Fruit fly (Drosophila melanogaster) whole organism, prepupa: Measurements from ENCODE around the gene PAN3.
A peak's percentile ranks its signal among the peaks of the same experiment; 100 is the strongest.

Source experiments
- Blimp-1 ChIP-seq: fragments of 200-800 bp; sonication (Bioruptor generic); optimal IDR thresholded peaks from 3 replicates; lab custom pipeline; 2017; ENCODE audit warnings: missing biosample characterization, missing genetic modification characterization, mild to moderate bottlenecking, moderate library complexity, missing genetic modification reagents
- CG10631 ChIP-seq: fragments of 200-800 bp; sonication (Bioruptor generic); optimal IDR thresholded peaks from 2 replicates; lab custom pipeline; 2016; ENCODE audit warnings: missing biosample characterization, missing genetic modification characterization
- CG11294 ChIP-seq: fragments of 200-800 bp; sonication (Bioruptor generic); IDR thresholded peaks from 2 replicates; pipeline ENCODE4 v1.3.6; 2022; ENCODE audit warnings: missing biosample characterization, missing genetic modification characterization
- CG15336 ChIP-seq: fragments of 200-800 bp; sonication (Bioruptor generic); IDR thresholded peaks from 2 replicates; pipeline ENCODE4 v1.3.6; 2022; ENCODE audit warnings: missing biosample characterization, missing genetic modification characterization
- CG3032 ChIP-seq: fragments of 200-800 bp; optimal IDR thresholded peaks from 2 replicates; lab custom pipeline; 2019; ENCODE audit warnings: missing biosample characterization, mild to moderate bottlenecking, missing genetic modification characterization, moderate library complexity
- CG32006 ChIP-seq: fragments of 200-800 bp; sonication (Bioruptor generic); optimal IDR thresholded peaks from 3 replicates; lab custom pipeline; 2017; ENCODE audit warnings: missing biosample characterization, mild to moderate bottlenecking, missing genetic modification characterization
- CG34406 ChIP-seq: fragments of 200-800 bp; sonication (Bioruptor generic); optimal IDR thresholded peaks from 3 replicates; lab custom pipeline; 2016; ENCODE audit warnings: missing biosample characterization, missing genetic modification characterization
- CG3919 ChIP-seq: fragments of 200-800 bp; sonication (Bioruptor generic); optimal IDR thresholded peaks from 3 replicates; lab custom pipeline; 2016; ENCODE audit warnings: missing biosample characterization, missing genetic modification characterization
- CG4318 ChIP-seq: fragments of 200-800 bp; sonication (Bioruptor generic); optimal IDR thresholded peaks from 3 replicates; lab custom pipeline; 2017; ENCODE audit warnings: missing biosample characterization, mild to moderate bottlenecking, missing genetic modification characterization
- CG6163 ChIP-seq: fragments of 200-800 bp; sonication (Bioruptor generic); IDR thresholded peaks from 3 replicates; pipeline ENCODE4 v1.3.6; 2022; ENCODE audit warnings: missing biosample characterization, missing genetic modification characterization
- CG6276 ChIP-seq: fragments of 200-800 bp; sonication (Bioruptor generic); optimal IDR thresholded peaks from 2 replicates; lab custom pipeline; 2017; ENCODE audit warnings: missing biosample characterization, mild to moderate bottlenecking, missing genetic modification characterization
- CG6854 ChIP-seq: fragments of 200-800 bp; sonication (Bioruptor generic); optimal IDR thresholded peaks from 2 replicates; lab custom pipeline; 2017; ENCODE audit warnings: missing biosample characterization, mild to moderate bottlenecking, missing genetic modification characterization
- CG7368 ChIP-seq: fragments of 200-800 bp; sonication (Bioruptor generic); optimal IDR thresholded peaks from 3 replicates; lab custom pipeline; 2016; ENCODE audit warnings: missing biosample characterization, missing genetic modification characterization
- CG8119 ChIP-seq: fragments of 200-800 bp; sonication (Bioruptor generic); IDR thresholded peaks from 3 replicates; pipeline ENCODE4 v1.3.6; 2022; ENCODE audit warnings: missing biosample characterization, missing genetic modification characterization
- CG8319 ChIP-seq: fragments of 200-800 bp; sonication (Bioruptor generic); optimal IDR thresholded peaks from 3 replicates; lab custom pipeline; 2016; ENCODE audit warnings: missing biosample characterization, missing genetic modification characterization
- Eip75B ChIP-seq: fragments of 200-800 bp; sonication (Bioruptor generic); optimal IDR thresholded peaks from 3 replicates; lab custom pipeline; 2016; ENCODE audit warnings: missing biosample characterization, missing genetic modification characterization
- Eip78C ChIP-seq: fragments of 200-800 bp; sonication (Bioruptor generic); peaks from one replicate; lab custom pipeline; 2016; ENCODE audit warnings: missing biosample characterization, missing genetic modification characterization
- Eip93F ChIP-seq: fragments of 200-800 bp; sonication (Bioruptor generic); optimal IDR thresholded peaks from 2 replicates; lab custom pipeline; 2016; ENCODE audit warnings: missing biosample characterization, mild to moderate bottlenecking, missing genetic modification characterization
- Ets96B ChIP-seq: fragments of 200-800 bp; optimal IDR thresholded peaks from 2 replicates; lab custom pipeline; 2019; ENCODE audit warnings: missing biosample characterization, mild to moderate bottlenecking, missing genetic modification characterization, moderate library complexity
- Hr38 ChIP-seq: sonication (Bioruptor generic); optimal IDR thresholded peaks from 2 replicates; lab custom pipeline; 2016; ENCODE audit warnings: missing biosample characterization, missing genetic modification characterization
- Hr39 ChIP-seq: fragments of 200-800 bp; sonication (Bioruptor generic); optimal IDR thresholded peaks from 2 replicates; lab custom pipeline; 2016; ENCODE audit warnings: missing biosample characterization, missing genetic modification characterization
- Hr4 ChIP-seq: fragments of 200-800 bp; sonication (Bioruptor generic); optimal IDR thresholded peaks from 3 replicates; lab custom pipeline; 2016; ENCODE audit warnings: missing biosample characterization, missing genetic modification characterization
- Sox102F ChIP-seq: fragments of 200-800 bp; sonication (Bioruptor generic); optimal IDR thresholded peaks from 2 replicates; lab custom pipeline; 2016; ENCODE audit warnings: missing biosample characterization, mild to moderate bottlenecking, missing genetic modification characterization
- Sox14 ChIP-seq: fragments of 200-800 bp; sonication (Bioruptor generic); optimal IDR thresholded peaks from 3 replicates; lab custom pipeline; 2016; ENCODE audit warnings: missing biosample characterization, missing genetic modification characterization
- Sox15 ChIP-seq: fragments of 200-800 bp; sonication (Bioruptor generic); optimal IDR thresholded peaks from 3 replicates; lab custom pipeline; 2016; ENCODE audit warnings: missing biosample characterization, missing genetic modification characterization
- achi ChIP-seq: fragments of 200-800 bp; sonication (Bioruptor generic); optimal IDR thresholded peaks from 3 replicates; lab custom pipeline; 2016; ENCODE audit warnings: missing biosample characterization, missing genetic modification characterization
- acj6 ChIP-seq: fragments of 200-800 bp; sonication (Bioruptor generic); optimal IDR thresholded peaks from 3 replicates; lab custom pipeline; 2016; ENCODE audit warnings: missing biosample characterization, missing genetic modification characterization
- dsx ChIP-seq: fragments of 200-800 bp; optimal IDR thresholded peaks from 3 replicates; lab custom pipeline; 2019; ENCODE audit warnings: missing biosample characterization, mild to moderate bottlenecking, missing genetic modification characterization, moderate library complexity; ENCODE audit not compliant: poor library complexity, severe bottlenecking
- eg ChIP-seq: fragments of 200-800 bp; sonication (Bioruptor generic); IDR thresholded peaks from 3 replicates; pipeline ENCODE4 v1.3.6; 2022; ENCODE audit warnings: missing biosample characterization, missing genetic modification characterization
- esn ChIP-seq: fragments of 200-800 bp; sonication (Bioruptor generic); optimal IDR thresholded peaks from 2 replicates; lab custom pipeline; 2016; ENCODE audit warnings: missing biosample characterization, mild to moderate bottlenecking, missing genetic modification characterization, moderate library complexity
- fd59A ChIP-seq: fragments of 200-800 bp; sonication (Bioruptor generic); optimal IDR thresholded peaks from 2 replicates; lab custom pipeline; 2017; ENCODE audit warnings: missing biosample characterization, mild to moderate bottlenecking, missing genetic modification characterization, missing genetic modification reagents
- fd85E ChIP-seq: fragments of 200-800 bp; sonication (Bioruptor generic); optimal IDR thresholded peaks from 3 replicates; lab custom pipeline; 2016; ENCODE audit warnings: missing biosample characterization, missing genetic modification characterization
- fkh ChIP-seq: fragments of 200-800 bp; sonication (Bioruptor generic); optimal IDR thresholded peaks from 3 replicates; lab custom pipeline; 2017; ENCODE audit warnings: missing biosample characterization, mild to moderate bottlenecking, missing genetic modification characterization, moderate library complexity
- lz ChIP-seq: fragments of 200-800 bp; sonication (Bioruptor generic); optimal IDR thresholded peaks from 3 replicates; lab custom pipeline; 2016; ENCODE audit warnings: missing biosample characterization, missing genetic modification characterization
- pdm3 ChIP-seq: fragments of 200-800 bp; sonication (Bioruptor generic); optimal IDR thresholded peaks from 3 replicates; lab custom pipeline; 2016; ENCODE audit warnings: missing biosample characterization, missing genetic modification characterization
- ss ChIP-seq, 2 experiments: fragments of 200-800 bp; sonication (Bioruptor generic); optimal IDR thresholded peaks; 2 replicates in 1 of 2; 3 replicates in 1 of 2; lab custom pipeline; 2017 to 2018; ENCODE audit warnings: mild to moderate bottlenecking in 2 of 2, missing biosample characterization in 2 of 2, missing genetic modification characterization in 2 of 2, moderate library complexity in 1 of 2
- topi ChIP-seq: fragments of 200-800 bp; sonication (Bioruptor generic); optimal IDR thresholded peaks from 3 replicates; lab custom pipeline; 2016; ENCODE audit warnings: missing biosample characterization, missing genetic modification characterization
- vri ChIP-seq: fragments of 200-800 bp; sonication (Bioruptor generic); optimal IDR thresholded peaks from 3 replicates; lab custom pipeline; 2016; ENCODE audit warnings: missing biosample characterization, mild to moderate bottlenecking, missing genetic modification characterization

PAN3 gene

dm6 chr3L:3046325-3047156 is 24.4 kb upstream of the PAN3 start, which contains the start of the genes scramb2 and Sk2 (continued):
- TF ChIP-seq CG4318 (peak; percentile 93), CG32006 (GFP tag; lab: Kevin White, UChicago) (peak; percentile 97), CG6854 (GFP tag; lab: Kevin White, UChicago) (peak; percentile 92), CG6276 (GFP tag; lab: Kevin White, UChicago) (peak; percentile 98), fd85E (GFP tag; lab: Kevin White, UChicago) (peak; percentile 84), CG8119 (GFP tag; lab: Robert Waterston, UW) (peak; percentile 98), lz (peak; percentile 94), Hr38 (peak; percentile 51), CG7368 (GFP tag; lab: Kevin White, UChicago) (peak; percentile 92), vri (GFP tag; lab: Kevin White, UChicago) (peak; percentile 91), Eip75B (peak; percentile 94), CG15336 (GFP tag; lab: Robert Waterston, UW) (peak; percentile 98), topi (peak; percentile 95), Hr39 (GFP tag; lab: Kevin White, UChicago) (peak; percentile 92), fkh (GFP tag; lab: Kevin White, UChicago) (peak; percentile 65), acj6 (GFP tag; lab: Kevin White, UChicago) (peak; percentile 96), CG6163 (peak; percentile 98)
- TF ChIP-seq, all 60 proteins: peak for 60

dm6 chr3L:3048647-3049046 is 22.3 kb upstream of the PAN3 start:
- TF ChIP-seq CG7368 (GFP tag; lab: Kevin White, UChicago) = no peak
- no peak for TF ChIP-seq CG15336 (GFP tag; lab: Robert Waterston, UW)
- TF ChIP-seq topi = no peak
- no peak for TF ChIP-seq Hr4
- no peak for TF ChIP-seq CG32006 (GFP tag; lab: Kevin White, UChicago)
- no peak for TF ChIP-seq Sox15 (GFP tag; lab: Kevin White, UChicago)
- no peak for TF ChIP-seq ss (GFP tag; optimal IDR thresholded peaks at IDR 0.05; lab: Kevin White, UChicago)
- TF ChIP-seq CG11294 (GFP tag; lab: Robert Waterston, UW) = no peak
- TF ChIP-seq CG3919 (GFP tag; lab: Kevin White, UChicago) = no peak
- no peak for TF ChIP-seq CG10631 (GFP tag; lab: Kevin White, UChicago)
- TF ChIP-seq fd85E (GFP tag; lab: Kevin White, UChicago) = no peak
- TF ChIP-seq esn (GFP tag; lab: Kevin White, UChicago) = no peak

- peak; percentile 33 for TF ChIP-seq Eip78C
- peak; percentile 40; the same call in 2 of the 3 replicates for TF ChIP-seq eg (GFP tag; lab: Robert Waterston, UW)
- TF ChIP-seq CG15336 (GFP tag; lab: Robert Waterston, UW) = peak; percentile 38; the same call in 1 of the 2 replicates
- no peak for TF ChIP-seq fd85E (GFP tag; lab: Kevin White, UChicago)
- peak; percentile 58; the same call in 1 of the 3 replicates for TF ChIP-seq CG8119 (GFP tag; lab: Robert Waterston, UW)
- TF ChIP-seq Hr38 = no peak
- TF ChIP-seq ss (GFP tag; optimal IDR thresholded peaks at IDR 0.05; lab: Kevin White, UChicago) = peak in 1 of 2 experiments; percentile 22
- peak; percentile 59; the same call in 2 of the 3 replicates for TF ChIP-seq CG6163
- TF ChIP-seq pdm3 (GFP tag; lab: Kevin White, UChicago) = no peak
- TF ChIP-seq CG6854 (GFP tag; lab: Kevin White, UChicago) = peak; percentile 5
- no peak for TF ChIP-seq Hr4
- peak; percentile 27 for TF ChIP-seq CG3032 (tag; lab: Kevin White, UChicago)
- TF ChIP-seq Ets96B (tag; lab: Kevin White, UChicago) = peak; percentile 25
Measured at dm6 chr3L:3050185-3050584, 20.7 kb upstream of the PAN3 start, which contains the start of gene CG32485. Gene CG32485 (plus strand): TSS chr3L:3050323.

- TF ChIP-seq CG34406 (GFP tag; lab: Kevin White, UChicago) (peak; percentile 40), Sox15 (GFP tag; lab: Kevin White, UChicago) (peak; percentile 8), CG15336 (GFP tag; lab: Robert Waterston, UW) (no peak), esn (GFP tag; lab: Kevin White, UChicago) (peak; percentile 62), Ets96B (tag; lab: Kevin White, UChicago) (peak; percentile 44), achi (GFP tag; lab: Kevin White, UChicago) (peak; percentile 42), Sox14 (GFP tag; lab: Kevin White, UChicago) (peak; percentile 65), vri (GFP tag; lab: Kevin White, UChicago) (peak; percentile 30), Blimp-1 (GFP tag; lab: Kevin White, UChicago) (peak; percentile 20), dsx (GFP tag; lab: Kevin White, UChicago) (peak; percentile 13), eg (GFP tag; lab: Robert Waterston, UW) (peak; percentile 30; the same call in 1 of the 3 replicates), Sox102F (GFP tag; lab: Kevin White, UChicago) (no peak), ss (GFP tag; optimal IDR thresholded peaks at IDR 0.05; lab: Kevin White, UChicago) (peak in 1 of 2 experiments; percentile 40), lz (peak; percentile 59), acj6 (GFP tag; lab: Kevin White, UChicago) (no peak), Hr4 (no peak), Eip93F (GFP tag; lab: Kevin White, UChicago) (no peak), CG3032 (tag; lab: Kevin White, UChicago) (peak; percentile 63), fd59A (GFP tag; lab: Kevin White, UChicago) (peak; percentile 8), CG8319 (GFP tag; lab: Kevin White, UChicago) (peak; percentile 43), CG6854 (GFP tag; lab: Kevin White, UChicago) (peak; percentile 6), CG8119 (GFP tag; lab: Robert Waterston, UW) (peak; percentile 46; the same call in 1 of the 3 replicates)
Measured at dm6 chr3L:3052110-3052871, 18.6 kb upstream of the PAN3 start, which contains the start of gene CG1271. Gene CG1271 (plus strand): TSS chr3L:3052514.
